Worm (Caenorhabditis elegans) whole organism, mixed stage, embryonic: ENCODE data around the gene F27E5.5.

Experiments used
- M03D4.4 ChIP-seq: sonication (generic microtip); optimal IDR thresholded peaks from 2 replicates; lab custom pipeline; 2017; ENCODE audit warnings: mild to moderate bottlenecking, missing genetic modification characterization, missing compliant biosample characterization
- bed-3 ChIP-seq: fragments of 200-800 bp; sonication (Bioruptor generic); optimal IDR thresholded peaks from 3 replicates; lab custom pipeline; 2018; ENCODE audit warnings: mild to moderate bottlenecking, missing genetic modification characterization, moderate library complexity, missing compliant biosample characterization
- blmp-1 ChIP-seq: fragments of 150-350 bp; optimal IDR thresholded peaks from 2 replicates; lab custom pipeline; 2014; ENCODE audit warnings: missing biosample characterization, missing genetic modification characterization
- ceh-39 ChIP-seq: fragments of 150-350 bp; optimal IDR thresholded peaks from 2 replicates; lab custom pipeline; 2014; ENCODE audit warnings: missing biosample characterization, missing genetic modification characterization
- ceh-43 ChIP-seq: fragments of 200-800 bp; sonication (Bioruptor generic); optimal IDR thresholded peaks from 2 replicates; lab custom pipeline; 2018; ENCODE audit warnings: mild to moderate bottlenecking, missing genetic modification characterization, moderate library complexity, missing compliant biosample characterization
- ceh-83 ChIP-seq: fragments of 200-800 bp; sonication (Bioruptor generic); optimal IDR thresholded peaks from 2 replicates; lab custom pipeline; 2018; ENCODE audit warnings: mild to moderate bottlenecking, missing genetic modification characterization, missing compliant biosample characterization
- ces-1 ChIP-seq: fragments of 150-350 bp; optimal IDR thresholded peaks from 2 replicates; lab custom pipeline; 2014; ENCODE audit warnings: missing biosample characterization, missing genetic modification reagents, missing genetic modification characterization
- cnd-1 ChIP-seq: fragments of 200-800 bp; sonication (Bioruptor generic); optimal IDR thresholded peaks from 2 replicates; lab custom pipeline; 2018; ENCODE audit warnings: mild to moderate bottlenecking, missing genetic modification characterization, missing compliant biosample characterization
- elt-3 ChIP-seq: fragments of 150-350 bp; optimal IDR thresholded peaks from 2 replicates; lab custom pipeline; 2014; ENCODE audit warnings: missing biosample characterization, missing genetic modification characterization
- flh-1 ChIP-seq: fragments of 200-800 bp; sonication (Bioruptor generic); optimal IDR thresholded peaks from 2 replicates; lab custom pipeline; 2018; ENCODE audit warnings: mild to moderate bottlenecking, missing genetic modification characterization, moderate library complexity, missing compliant biosample characterization
- ham-2 ChIP-seq: fragments of 200-800 bp; sonication (Bioruptor generic); optimal IDR thresholded peaks from 2 replicates; lab custom pipeline; 2018; ENCODE audit warnings: mild to moderate bottlenecking, missing genetic modification characterization, missing compliant biosample characterization
- hlh-1 ChIP-seq: fragments of 150-350 bp; optimal IDR thresholded peaks from 2 replicates; lab custom pipeline; 2014; ENCODE audit warnings: missing biosample characterization, missing genetic modification reagents, missing genetic modification characterization
- lin-13 ChIP-seq: fragments of 150-350 bp; optimal IDR thresholded peaks from 2 replicates; lab custom pipeline; 2014; ENCODE audit warnings: missing biosample characterization, missing genetic modification characterization
- lin-32 ChIP-seq: fragments of 200-800 bp; sonication (Bioruptor generic); optimal IDR thresholded peaks from 2 replicates; lab custom pipeline; 2018; ENCODE audit warnings: mild to moderate bottlenecking, missing genetic modification characterization, missing compliant biosample characterization
- mab-5 ChIP-seq: fragments of 150-350 bp; optimal IDR thresholded peaks from 2 replicates; lab custom pipeline; 2014; ENCODE audit warnings: missing biosample characterization, missing genetic modification characterization
- mls-2 ChIP-seq: sonication (generic microtip); optimal IDR thresholded peaks from 2 replicates; lab custom pipeline; 2016; ENCODE audit warnings: mild to moderate bottlenecking, missing genetic modification characterization, moderate library complexity, missing compliant biosample characterization
- nhr-12 ChIP-seq: fragments of 150-350 bp; optimal IDR thresholded peaks from 2 replicates; lab custom pipeline; 2014; ENCODE audit warnings: missing biosample characterization, missing genetic modification characterization
- nhr-2 ChIP-seq: fragments of 150-350 bp; optimal IDR thresholded peaks from 2 replicates; lab custom pipeline; 2014; ENCODE audit warnings: missing biosample characterization, missing genetic modification characterization
- nhr-237 ChIP-seq: fragments of 150-350 bp; optimal IDR thresholded peaks from 2 replicates; lab custom pipeline; 2014; ENCODE audit warnings: missing biosample characterization, missing genetic modification characterization
- nhr-28 ChIP-seq: fragments of 150-350 bp; optimal IDR thresholded peaks from 2 replicates; lab custom pipeline; 2014; ENCODE audit warnings: missing biosample characterization, missing genetic modification characterization
- nhr-76 ChIP-seq: sonication (generic microtip); optimal IDR thresholded peaks from 2 replicates; lab custom pipeline; 2017; ENCODE audit warnings: missing biosample characterization, missing genetic modification characterization
- pha-4 ChIP-seq: fragments of 150-350 bp; optimal IDR thresholded peaks from 2 replicates; lab custom pipeline; 2018; ENCODE audit warnings: missing biosample characterization, missing genetic modification reagents, missing genetic modification characterization
- sem-2 ChIP-seq: fragments of 200-800 bp; sonication (Bioruptor generic); optimal IDR thresholded peaks from 2 replicates; lab custom pipeline; 2018; ENCODE audit warnings: mild to moderate bottlenecking, missing genetic modification characterization, missing compliant biosample characterization
- sptf-1 ChIP-seq: sonication (generic microtip); optimal IDR thresholded peaks from 2 replicates; lab custom pipeline; 2017; ENCODE audit warnings: mild to moderate bottlenecking, missing genetic modification characterization, moderate library complexity, missing compliant biosample characterization
- tbx-8 ChIP-seq: fragments of 200-800 bp; sonication (Bioruptor generic); optimal IDR thresholded peaks from 2 replicates; lab custom pipeline; 2018; ENCODE audit warnings: mild to moderate bottlenecking, missing genetic modification characterization, moderate library complexity, missing compliant biosample characterization
- unc-120 ChIP-seq: sonication (generic microtip); optimal IDR thresholded peaks from 2 replicates; lab custom pipeline; 2017; ENCODE audit warnings: missing genetic modification characterization, missing compliant biosample characterization; ENCODE audit not compliant: poor library complexity, severe bottlenecking
- unc-62 ChIP-seq: fragments of 150-350 bp; optimal IDR thresholded peaks from 2 replicates; lab custom pipeline; 2014; ENCODE audit warnings: missing biosample characterization, missing genetic modification reagents, missing genetic modification characterization
- zip-8 ChIP-seq: fragments of 150-350 bp; optimal IDR thresholded peaks from 2 replicates; lab custom pipeline; 2014; ENCODE audit warnings: missing biosample characterization, missing genetic modification characterization

The F27E5.5 gene

DNA sequence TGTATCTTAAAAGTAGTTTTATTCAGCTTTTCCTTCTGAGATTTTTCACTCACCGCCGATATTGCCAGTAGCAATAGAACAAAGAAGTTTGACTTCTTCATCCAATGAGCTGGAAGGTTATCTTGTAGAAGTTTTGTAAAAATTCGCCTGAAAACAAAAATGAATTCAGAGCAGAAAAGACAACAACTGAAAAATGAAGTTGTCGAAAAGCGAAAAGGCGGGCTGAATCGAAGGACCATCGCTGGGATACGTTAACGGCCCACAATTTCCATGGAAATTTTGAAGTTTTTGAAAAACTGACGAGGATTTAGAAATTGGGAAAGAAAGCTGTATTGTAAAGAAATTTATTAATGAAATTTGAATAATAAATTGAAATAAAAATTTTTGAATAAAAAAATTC, 9.9 kb downstream of the F27E5.5 start, which contains the start of gene lov-1:
Gene lov-1 (minus strand): TSS at position 101 of the 400 bp plus-strand sequence.
- no peak for TF ChIP-seq ceh-83
- no peak for TF ChIP-seq elt-3 (tag; lab: Kevin White, UChicago)
- no peak for TF ChIP-seq ceh-39 (tag; lab: Kevin White, UChicago)
- no peak for TF ChIP-seq tbx-8 (GFP tag; lab: Kevin White, UChicago)
- TF ChIP-seq blmp-1, result no peak
- no peak for TF ChIP-seq sptf-1 (tag; lab: Kevin White, UChicago)
- TF ChIP-seq unc-62, result no peak
- no peak for TF ChIP-seq nhr-28 (tag; lab: Kevin White, UChicago)
- TF ChIP-seq ceh-43 (GFP tag; lab: Kevin White, UChicago), result no peak

DNA sequence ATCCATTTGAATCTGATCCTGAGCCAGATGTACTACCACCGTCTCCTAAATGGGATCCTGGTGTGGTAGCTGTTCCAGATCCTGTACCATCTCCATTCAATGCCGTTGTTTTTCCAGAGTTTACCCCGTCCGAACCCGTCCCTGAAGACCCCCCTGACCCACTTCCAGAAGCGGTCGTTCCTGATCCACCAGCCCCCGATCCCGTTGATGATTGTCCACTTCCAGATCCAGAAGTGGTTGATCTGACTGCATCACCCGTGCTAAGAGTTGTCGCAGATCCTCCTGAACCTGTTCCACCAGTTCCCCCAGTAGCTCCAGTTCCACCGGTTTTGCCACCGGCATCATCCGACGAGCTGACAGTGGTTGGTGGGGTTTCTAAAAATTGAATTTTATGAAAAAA, 15.0 kb downstream of the F27E5.5 start:
- TF ChIP-seq nhr-28 (tag; lab: Kevin White, UChicago) (no peak), bed-3 (no peak), ham-2 (GFP tag; lab: Kevin White, UChicago) (no peak), cnd-1 (tag; lab: Kevin White, UChicago) (no peak), nhr-76 (tag; lab: Kevin White, UChicago) (no peak), hlh-1 (tag; lab: Kevin White, UChicago) (no peak), pha-4 (tag; lab: Kevin White, UChicago) (no peak), unc-120 (tag; lab: Kevin White, UChicago) (no peak), ces-1 (GFP tag; lab: Kevin White, UChicago) (no peak), M03D4.4 (tag; lab: Kevin White, UChicago) (no peak), zip-8 (tag; lab: Kevin White, UChicago) (no peak), sptf-1 (tag; lab: Kevin White, UChicago) (no peak), flh-1 (no peak), ceh-83 (no peak), mls-2 (tag; lab: Kevin White, UChicago) (no peak), blmp-1 (no peak), mab-5 (tag; lab: Kevin White, UChicago) (no peak)

ce11 chrII:10108377-10108776, 23.3 kb downstream of the F27E5.5 start, which contains the start of the genes ZK945.7 and ZK945.8:
Gene ZK945.7 (minus strand): TSS chrII:10108477.
Gene ZK945.8 (plus strand): TSS chrII:10108651.
- TF ChIP-seq sem-2 (GFP tag; lab: Kevin White, UChicago), result no peak
- TF ChIP-seq ceh-39 (tag; lab: Kevin White, UChicago), result no peak
- no peak for TF ChIP-seq lin-13 (tag; lab: Kevin White, UChicago)
- TF ChIP-seq nhr-237 (tag; lab: Kevin White, UChicago), result no peak
- TF ChIP-seq lin-32 (GFP tag; lab: Kevin White, UChicago), result no peak
- TF ChIP-seq flh-1, result no peak
- no peak for TF ChIP-seq blmp-1
- TF ChIP-seq elt-3 (tag; lab: Kevin White, UChicago), result no peak
- TF ChIP-seq hlh-1 (tag; lab: Kevin White, UChicago), result no peak
- no peak for TF ChIP-seq ham-2 (GFP tag; lab: Kevin White, UChicago)
- no peak for TF ChIP-seq nhr-76 (tag; lab: Kevin White, UChicago)
- no peak for TF ChIP-seq mab-5 (tag; lab: Kevin White, UChicago)
- TF ChIP-seq nhr-2 (tag; lab: Kevin White, UChicago), result no peak
- no peak for TF ChIP-seq bed-3
- TF ChIP-seq, all 35 proteins: peak for 0

DNA sequence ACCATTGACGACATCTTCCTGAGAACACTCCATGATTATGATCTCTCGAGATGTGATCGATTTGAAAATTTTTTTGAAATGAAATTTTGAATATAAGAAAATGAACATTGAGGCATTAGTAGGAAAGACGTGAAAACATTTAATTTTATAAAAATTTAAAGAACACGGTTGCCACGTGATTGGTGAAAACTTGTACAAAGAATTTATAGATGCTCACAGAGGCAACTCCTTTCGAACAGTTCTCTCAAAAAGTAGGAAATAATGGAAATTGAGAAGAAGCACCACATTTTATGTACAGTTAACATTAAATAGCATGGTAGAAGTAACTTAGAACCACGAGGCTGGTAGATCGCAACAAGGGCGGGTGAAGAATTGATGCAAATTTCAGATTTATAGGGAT, 24.8 kb downstream of the F27E5.5 start, which contains the start of gene ZK945.6:
Gene ZK945.6 (minus strand): TSS at position 101 of the 400 bp plus-strand sequence.
- TF ChIP-seq ceh-83 (no peak), tbx-8 (GFP tag; lab: Kevin White, UChicago) (no peak), nhr-28 (tag; lab: Kevin White, UChicago) (no peak)
- TF ChIP-seq, all 35 proteins: peak for 0

ce11 chrII:10105604-10106003, 26.1 kb downstream of the F27E5.5 start, which contains the start of gene ZK945.4:
Gene ZK945.4 (minus strand): TSS chrII:10105704.
- no peak for TF ChIP-seq mls-2 (tag; lab: Kevin White, UChicago)
- TF ChIP-seq unc-120 (tag; lab: Kevin White, UChicago), result no peak
- TF ChIP-seq cnd-1 (tag; lab: Kevin White, UChicago), result no peak
- no peak for TF ChIP-seq pha-4 (tag; lab: Kevin White, UChicago)
- TF ChIP-seq M03D4.4 (tag; lab: Kevin White, UChicago), result no peak
- TF ChIP-seq ces-1 (GFP tag; lab: Kevin White, UChicago), result no peak
- no peak for TF ChIP-seq bed-3
- no peak for TF ChIP-seq nhr-76 (tag; lab: Kevin White, UChicago)
- no peak for TF ChIP-seq sptf-1 (tag; lab: Kevin White, UChicago)
- TF ChIP-seq flh-1, result no peak

ce11 chrII:10103212-10103611, 28.4 kb downstream of the F27E5.5 start:
- no peak for TF ChIP-seq flh-1
- TF ChIP-seq pha-4 (tag; lab: Kevin White, UChicago), result no peak
- TF ChIP-seq nhr-12, result no peak
- no peak for TF ChIP-seq nhr-2 (tag; lab: Kevin White, UChicago)
- TF ChIP-seq zip-8 (tag; lab: Kevin White, UChicago), result peak; percentile 97
- TF ChIP-seq unc-62, result no peak
- TF ChIP-seq cnd-1 (tag; lab: Kevin White, UChicago), result no peak
